Fruit fly (Drosophila melanogaster): ENCODE measurements around the gene Sol1.

DNA sequence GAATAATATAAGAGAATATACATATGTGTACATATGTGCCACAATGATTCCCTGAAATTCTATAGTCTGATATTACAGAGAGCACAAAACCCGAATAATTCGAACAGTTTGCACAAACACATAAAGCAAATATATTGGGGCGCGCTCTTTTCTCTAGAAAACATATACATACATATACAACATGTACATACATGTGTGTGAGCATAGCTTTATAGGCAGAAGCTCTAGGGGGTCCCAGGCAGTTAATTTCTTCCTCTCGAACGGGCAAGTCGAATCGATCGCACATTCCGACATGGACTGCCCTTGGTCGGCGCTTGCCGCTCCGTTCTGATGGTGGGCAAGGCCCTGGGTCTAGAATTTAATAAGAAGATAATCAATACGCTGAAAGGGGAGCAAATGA lies 13.2 kb upstream of the Sol1 start, which contains the start of gene GstD3:
- TF ChIP-seq org-1 (GFP tag; optimal IDR thresholded peaks at IDR 0.05) (no peak), scrt (GFP tag; optimal IDR thresholded peaks at IDR 0.05) (no peak), psq (GFP tag; optimal IDR thresholded peaks at IDR 0.05) (no peak), pros (GFP tag; optimal IDR thresholded peaks at IDR 0.05) (no peak), ham (GFP tag; IDR thresholded peaks at IDR 0.05) (no peak), al (GFP tag; IDR thresholded peaks at IDR 0.05) (no peak), CG12299 (tag; optimal IDR thresholded peaks at IDR 0.05) (no peak), CG2202 (tag; optimal IDR thresholded peaks at IDR 0.05) (no peak), nerfin-2 (GFP tag; IDR thresholded peaks at IDR 0.05; ENCODE audit: partially characterized antibody) (no peak), Elba2 (GFP tag; optimal IDR thresholded peaks at IDR 0.05) (no peak)

All from whole organism, embryonic.